Worm (Caenorhabditis elegans) whole organism, midembryonic: ENCODE results near the gene H39E20.1.

ENCODE experiments used
- T22C8.4 ChIP-seq: fragments of 200-800 bp; sonication (Bioruptor generic); IDR thresholded peaks from 2 replicates; pipeline ENCODE4 v1.3.6; 2022; ENCODE audit warnings: missing genetic modification characterization, missing compliant biosample characterization
- cog-1 ChIP-seq: sonication (generic microtip); optimal IDR thresholded peaks from 2 replicates; lab custom pipeline; 2016; ENCODE audit warnings: missing genetic modification characterization, missing compliant biosample characterization
- flt-1 ChIP-seq: fragments of 200-800 bp; sonication (Bioruptor generic); IDR thresholded peaks from 2 replicates; pipeline ENCODE4 v1.3.6; 2022; ENCODE audit warnings: missing genetic modification characterization, missing compliant biosample characterization
- med-1 ChIP-seq: sonication (generic microtip); optimal IDR thresholded peaks from 2 replicates; lab custom pipeline; 2017; ENCODE audit warnings: missing genetic modification characterization, mild to moderate bottlenecking, missing compliant biosample characterization, antibody characterized with exemption, missing genetic modification reagents; ENCODE audit not compliant: insufficient read depth
- ref-1 ChIP-seq: fragments of 200-800 bp; sonication (Bioruptor generic); conservative IDR thresholded peaks from 2 replicates; pipeline ENCODE4 v1.3.6; 2022; ENCODE audit warnings: missing genetic modification reagents, missing genetic modification characterization, missing compliant biosample characterization
- tab-1 ChIP-seq: fragments of 200-800 bp; sonication (Bioruptor generic); IDR thresholded peaks from 2 replicates; pipeline ENCODE4 v1.3.6; 2022; ENCODE audit warnings: missing genetic modification characterization, missing compliant biosample characterization
- ztf-23 ChIP-seq: fragments of 200-800 bp; sonication (Bioruptor generic); IDR thresholded peaks from 2 replicates; pipeline ENCODE4 v1.3.6; 2022; ENCODE audit warnings: missing genetic modification reagents, missing genetic modification characterization, missing compliant biosample characterization
- ztf-29 ChIP-seq: fragments of 200-800 bp; sonication (Bioruptor generic); IDR thresholded peaks from 2 replicates; pipeline ENCODE4 v1.3.6; 2022; ENCODE audit warnings: missing genetic modification reagents, missing genetic modification characterization, missing compliant biosample characterization

DNA sequence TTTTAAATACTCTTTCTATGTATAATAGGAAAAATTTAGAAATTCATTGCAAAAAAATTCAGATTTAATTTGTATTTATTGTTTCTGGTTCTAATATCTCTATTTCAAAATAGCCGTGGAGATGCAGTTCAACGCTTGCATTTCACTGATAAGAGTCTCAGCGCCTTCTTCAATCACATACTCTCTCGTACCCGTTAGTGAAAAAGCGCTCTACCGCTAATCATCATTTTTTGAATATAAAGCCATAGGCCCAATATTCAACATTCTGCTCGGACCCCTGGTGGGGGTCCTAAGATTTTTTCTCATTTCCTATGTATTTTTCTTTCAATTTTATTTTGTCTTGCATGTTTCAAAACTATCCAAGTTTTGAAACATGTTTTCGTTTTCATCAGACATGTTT is 23.1 kb upstream of the H39E20.1 start:
- TF ChIP-seq flt-1 (GFP tag; lab: Robert Waterston, UW) (no peak), cog-1 (tag; lab: Kevin White, UChicago) (no peak), ztf-23 (no peak), ztf-29 (GFP tag; lab: Robert Waterston, UW) (no peak), med-1 (GFP tag; lab: Kevin White, UChicago) (no peak), tab-1 (no peak), ref-1 (GFP tag; lab: Robert Waterston, UW) (no peak), T22C8.4 (GFP tag; lab: Robert Waterston, UW) (no peak)
